Worm (Caenorhabditis elegans): ENCODE data around the gene aak-1.

The aak-1 gene

ce11 chrIII:8801352-8801863 lies 40.5 kb upstream of the aak-1 start:
- no peak for TF ChIP-seq elt-1 (tag; optimal IDR thresholded peaks at IDR 0.05)
- no peak for TF ChIP-seq nhr-21 (tag; optimal IDR thresholded peaks at IDR 0.05)
- TF ChIP-seq F13H6.1 (tag; optimal IDR thresholded peaks at IDR 0.05), result no peak
- no peak for TF ChIP-seq dmd-4 (tag; optimal IDR thresholded peaks at IDR 0.05)

- TF ChIP-seq nhr-25 (tag; optimal IDR thresholded peaks at IDR 0.05) (peak; percentile 29), sma-3 (GFP tag; optimal IDR thresholded peaks at IDR 0.05) (peak; percentile 10), Y55F3AM.14 (GFP tag; optimal IDR thresholded peaks at IDR 0.05) (no peak)
Measured at ce11 chrIII:8800796-8801083, 39.9 kb upstream of the aak-1 start.

ce11 chrIII:8799964-8800795 lies 39.3 kb upstream of the aak-1 start, which contains the start of gene F54F2.6:
F54F2.6 (minus strand) TSS chrIII:8800701.
- TF ChIP-seq gmeb-1 (tag; optimal IDR thresholded peaks at IDR 0.05) (peak; percentile 64), R02D3.7 (tag; optimal IDR thresholded peaks at IDR 0.05) (no peak), sma-3 (GFP tag; optimal IDR thresholded peaks at IDR 0.05) (peak; percentile 31), Y55F3AM.14 (GFP tag; optimal IDR thresholded peaks at IDR 0.05) (peak; percentile 95), snpc-4 (tag; optimal IDR thresholded peaks at IDR 0.05) (peak; percentile 63), lin-11 (tag; optimal IDR thresholded peaks at IDR 0.05) (peak; percentile 65), nhr-6 (tag; optimal IDR thresholded peaks at IDR 0.05) (peak; percentile 96), ama-1 (optimal IDR thresholded peaks at IDR 0.05) (no peak), lin-39 (tag; optimal IDR thresholded peaks at IDR 0.05) (peak; percentile 82), nhr-77 (tag; optimal IDR thresholded peaks at IDR 0.05) (no peak), egl-27 (tag; optimal IDR thresholded peaks at IDR 0.05) (peak; percentile 93), alr-1 (tag; optimal IDR thresholded peaks at IDR 0.05) (peak; percentile 90), unc-39 (tag; optimal IDR thresholded peaks at IDR 0.05) (no peak), nhr-10 (tag; optimal IDR thresholded peaks at IDR 0.05) (no peak), dmd-4 (tag; optimal IDR thresholded peaks at IDR 0.05) (no peak), unc-55 (GFP tag; optimal IDR thresholded peaks at IDR 0.05) (peak; percentile 85), nhr-129 (tag; optimal IDR thresholded peaks at IDR 0.05) (peak; percentile 95), nhr-23 (tag; optimal IDR thresholded peaks at IDR 0.05) (no peak), sma-9 (GFP tag; optimal IDR thresholded peaks at IDR 0.05) (peak; percentile 96), sma-9 (tag; optimal IDR thresholded peaks at IDR 0.05) (no peak), nhr-12 (tag; optimal IDR thresholded peaks at IDR 0.05) (no peak), ztf-11 (tag; optimal IDR thresholded peaks at IDR 0.05) (peak; percentile 54), lin-13 (GFP tag; optimal IDR thresholded peaks at IDR 0.05) (peak; percentile 82), ceh-82 (tag; optimal IDR thresholded peaks at IDR 0.05) (no peak), zag-1 (tag; optimal IDR thresholded peaks at IDR 0.05) (peak; percentile 92), C34F6.9 (tag; optimal IDR thresholded peaks at IDR 0.05) (peak; percentile 96), unc-62 (GFP tag; optimal IDR thresholded peaks at IDR 0.05) (peak; percentile 85), peb-1 (tag; optimal IDR thresholded peaks at IDR 0.05) (no peak), nhr-237 (tag; optimal IDR thresholded peaks at IDR 0.05) (peak; percentile 26), nhr-11 (tag; optimal IDR thresholded peaks at IDR 0.05) (no peak), mdl-1 (tag; optimal IDR thresholded peaks at IDR 0.05) (peak; percentile 85 to 98), elt-1 (tag; optimal IDR thresholded peaks at IDR 0.05) (no peak), mab-5 (tag; optimal IDR thresholded peaks at IDR 0.05) (peak; percentile 94), mbf-1 (tag; optimal IDR thresholded peaks at IDR 0.05) (no peak), blmp-1 (tag; optimal IDR thresholded peaks at IDR 0.05; ENCODE audit: insufficient read depth) (peak; percentile 83), nhr-25 (tag; optimal IDR thresholded peaks at IDR 0.05) (peak; percentile 81), F13H6.1 (tag; optimal IDR thresholded peaks at IDR 0.05) (peak; percentile 99), sem-4 (tag; optimal IDR thresholded peaks at IDR 0.05) (peak; percentile 95), ZK546.5 (tag; optimal IDR thresholded peaks at IDR 0.05) (peak; percentile 1), skn-1 (tag; optimal IDR thresholded peaks at IDR 0.05) (no peak), ztf-1 (GFP tag; conservative IDR thresholded peaks at IDR 0.05) (no peak), ceh-16 (tag; optimal IDR thresholded peaks at IDR 0.05) (no peak), elt-3 (tag; optimal IDR thresholded peaks at IDR 0.05) (no peak), lsy-2 (tag; optimal IDR thresholded peaks at IDR 0.05) (peak; percentile 59 to 92), ztf-4 (tag; optimal IDR thresholded peaks at IDR 0.05) (peak; percentile 89), nhr-21 (tag; optimal IDR thresholded peaks at IDR 0.05) (peak; percentile 90), aly-2 (tag; optimal IDR thresholded peaks at IDR 0.05) (no peak), fos-1 (tag; optimal IDR thresholded peaks at IDR 0.05) (peak; percentile 54), crh-2 (tag; optimal IDR thresholded peaks at IDR 0.05) (peak; percentile 87)

Data from whole organism, L2 larva.